Worm (Caenorhabditis elegans): Measurements from ENCODE around the gene F09F7.6.

DNA sequence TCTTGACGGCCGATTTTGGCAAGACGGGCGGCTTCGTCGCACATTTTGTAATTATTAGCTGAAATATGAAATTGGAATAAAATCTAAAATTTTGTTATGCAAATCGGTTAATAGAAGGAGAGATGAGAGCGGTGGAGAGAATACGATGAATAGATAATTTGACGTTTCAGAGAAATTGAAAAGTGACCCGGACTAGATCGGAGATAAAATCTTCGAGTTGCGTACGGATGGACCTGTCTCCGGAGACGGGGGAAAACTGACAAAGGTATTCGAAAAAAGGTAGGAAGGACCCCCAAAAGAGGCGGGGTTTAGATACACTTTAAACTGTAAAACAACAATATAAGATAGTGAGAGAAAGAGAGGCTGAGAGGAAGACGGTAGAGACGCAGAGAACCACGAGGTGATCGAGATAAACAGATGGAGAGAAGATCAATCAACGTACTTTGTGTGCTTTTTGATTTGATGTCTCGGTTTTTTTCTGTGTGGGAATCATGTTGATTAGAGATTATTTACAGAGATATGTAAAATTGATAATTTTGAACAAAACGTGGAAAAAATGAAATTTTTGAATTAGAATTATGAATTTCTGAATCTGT lies at the start of gene F09F7.6:
- TF ChIP-seq nhr-28 (tag; optimal IDR thresholded peaks at IDR 0.05): no peak
- no peak for TF ChIP-seq fkh-10 (GFP tag; optimal IDR thresholded peaks at IDR 0.05)
- peak; percentile 85 for TF ChIP-seq pha-4 (tag; optimal IDR thresholded peaks at IDR 0.05)

All from whole organism, L3 larva.